Fruit fly (Drosophila melanogaster): ENCODE data around the gene ArgRS.

Gene ArgRS

dm6 chrX:15844139-15844538, at the start of gene ArgRS, which contains the start of gene CG8578:
TSS of gene ArgRS (minus strand) at chrX:15844145.
TSS of gene CG8578 (plus strand) at chrX:15844476.
- no peak for TF ChIP-seq CG8478 (optimal IDR thresholded peaks at IDR 0.05)

- TF ChIP-seq CG8478 (optimal IDR thresholded peaks at IDR 0.05) (no peak), CTCF (optimal IDR thresholded peaks at IDR 0.05) (no peak)
These were observed 47.8 kb upstream of the ArgRS start, which contains the start of gene shi for dm6 chrX:15891606-15892345. TSS of gene shi (plus strand) at chrX:15892116.

DNA sequence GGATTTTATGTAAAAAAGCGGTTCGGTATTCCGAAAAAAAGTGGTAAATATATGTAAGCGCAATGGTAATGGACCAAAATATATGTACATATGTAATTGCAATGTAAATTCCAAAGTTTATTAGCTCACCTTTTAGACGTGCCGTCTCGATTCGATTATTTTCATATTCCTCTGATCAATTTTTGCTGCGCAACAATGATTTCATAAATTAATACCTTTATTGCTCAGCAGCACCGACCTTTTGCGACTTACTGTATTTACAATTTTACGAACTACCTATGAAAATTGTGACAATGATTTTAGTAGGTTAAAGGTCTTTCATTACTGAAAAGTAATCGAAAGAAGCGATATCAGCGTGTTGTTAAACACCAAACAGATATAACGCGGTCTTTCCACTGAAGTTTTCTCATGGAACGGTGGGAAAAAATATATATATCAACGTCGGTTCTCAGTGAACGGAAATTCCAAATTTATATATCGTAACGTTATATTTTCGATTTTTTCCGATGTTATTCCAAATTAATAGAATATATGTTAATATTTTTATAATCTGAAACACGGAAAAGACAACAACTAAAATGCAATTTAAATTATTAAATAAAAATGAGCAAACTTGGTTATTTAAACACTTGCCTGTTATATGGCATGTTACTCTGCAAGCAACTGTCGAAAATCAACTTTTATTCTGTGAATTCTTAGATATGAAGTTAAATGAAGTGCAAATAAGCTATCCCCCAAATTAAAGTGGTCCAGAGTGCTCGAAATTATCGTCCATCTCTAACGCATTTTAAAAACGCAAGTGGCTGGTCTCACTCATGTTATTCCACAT, 46.0 kb upstream of the ArgRS start, which contains the start of the genes MSBP and CG15916:
Gene MSBP (minus strand): TSS at position 330 of the 829 bp plus-strand sequence.
Gene CG15916 (plus strand): TSS at position 810 of the 829 bp plus-strand sequence.
- no peak for TF ChIP-seq CTCF (optimal IDR thresholded peaks at IDR 0.05)
- TF ChIP-seq CG8478 (optimal IDR thresholded peaks at IDR 0.05), result no peak

DNA sequence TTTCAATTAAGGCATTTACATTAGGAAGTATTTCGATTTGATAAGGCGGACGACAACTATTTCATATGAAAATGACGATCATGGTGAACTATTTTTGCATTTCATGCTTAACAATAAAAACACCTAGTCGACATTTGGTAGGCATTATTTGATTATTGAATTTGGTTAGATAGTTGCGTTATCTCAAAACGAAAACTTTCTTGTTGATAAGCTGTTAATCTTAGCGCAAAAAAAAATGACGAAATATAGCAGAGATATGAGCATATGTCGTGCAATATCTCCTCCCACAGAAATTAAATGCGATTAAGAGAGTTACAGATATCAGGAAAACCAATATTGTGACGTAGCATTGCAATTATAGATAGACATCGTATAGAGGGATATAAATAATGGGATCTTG, 44.8 kb upstream of the ArgRS start:
- TF ChIP-seq CG8478 (optimal IDR thresholded peaks at IDR 0.05) (no peak), CTCF (optimal IDR thresholded peaks at IDR 0.05) (no peak)

DNA sequence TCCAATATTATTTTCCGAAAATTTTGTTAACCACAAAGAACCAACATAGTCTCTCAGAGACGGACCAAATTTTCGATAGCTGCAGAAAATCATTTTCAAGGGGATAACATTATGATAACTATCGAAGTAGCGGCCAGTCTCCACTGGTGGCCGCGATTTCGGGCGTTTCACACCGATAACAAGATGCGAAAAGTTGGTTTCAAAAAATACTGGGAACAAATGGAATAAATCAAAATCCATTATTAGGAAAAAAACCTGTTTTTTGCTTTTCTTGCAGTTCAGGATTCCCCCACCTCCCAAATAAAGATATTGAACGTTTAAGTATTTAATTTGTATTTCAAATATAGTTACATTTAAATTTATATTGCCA, 43.3 kb upstream of the ArgRS start, which contains the start of gene tay:
Gene tay (minus strand): TSS at position 65 of the 370 bp plus-strand sequence.
- TF ChIP-seq CTCF (optimal IDR thresholded peaks at IDR 0.05), result peak in 1 of 2 experiments; percentile 33
- no peak for TF ChIP-seq CG8478 (optimal IDR thresholded peaks at IDR 0.05)

dm6 chrX:15886411-15887246, 42.7 kb upstream of the ArgRS start:
- peak in 1 of 2 experiments; percentile 3 for TF ChIP-seq CTCF (optimal IDR thresholded peaks at IDR 0.05)
- no peak for TF ChIP-seq CG8478 (optimal IDR thresholded peaks at IDR 0.05)

- TF ChIP-seq CG8478 (optimal IDR thresholded peaks at IDR 0.05), result no peak
- TF ChIP-seq CTCF (optimal IDR thresholded peaks at IDR 0.05), result no peak
These were observed 31.6 kb upstream of the ArgRS start for dm6 chrX:15875569-15875968.

DNA sequence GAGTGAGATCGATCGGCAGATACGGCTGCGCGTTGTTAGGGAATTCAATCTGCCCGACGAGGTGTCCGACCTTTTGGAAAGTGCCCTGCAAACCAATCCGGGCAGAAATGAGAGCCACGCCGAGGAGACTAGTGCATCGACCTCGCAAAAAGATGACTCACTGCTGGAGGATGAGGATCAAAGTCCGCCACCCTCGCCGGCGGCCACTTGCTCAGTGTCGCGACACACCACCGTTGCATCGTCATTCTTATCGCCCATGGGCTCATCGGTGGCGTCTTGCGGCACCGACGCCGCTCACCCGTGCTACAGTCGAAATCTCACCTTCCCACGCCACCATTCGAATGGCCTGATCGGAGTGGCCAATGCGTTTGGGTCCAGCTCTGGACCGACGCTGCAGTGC, 30.5 kb upstream of the ArgRS start:
- TF ChIP-seq CG8478 (optimal IDR thresholded peaks at IDR 0.05), result no peak
- TF ChIP-seq CTCF (optimal IDR thresholded peaks at IDR 0.05), result no peak

DNA sequence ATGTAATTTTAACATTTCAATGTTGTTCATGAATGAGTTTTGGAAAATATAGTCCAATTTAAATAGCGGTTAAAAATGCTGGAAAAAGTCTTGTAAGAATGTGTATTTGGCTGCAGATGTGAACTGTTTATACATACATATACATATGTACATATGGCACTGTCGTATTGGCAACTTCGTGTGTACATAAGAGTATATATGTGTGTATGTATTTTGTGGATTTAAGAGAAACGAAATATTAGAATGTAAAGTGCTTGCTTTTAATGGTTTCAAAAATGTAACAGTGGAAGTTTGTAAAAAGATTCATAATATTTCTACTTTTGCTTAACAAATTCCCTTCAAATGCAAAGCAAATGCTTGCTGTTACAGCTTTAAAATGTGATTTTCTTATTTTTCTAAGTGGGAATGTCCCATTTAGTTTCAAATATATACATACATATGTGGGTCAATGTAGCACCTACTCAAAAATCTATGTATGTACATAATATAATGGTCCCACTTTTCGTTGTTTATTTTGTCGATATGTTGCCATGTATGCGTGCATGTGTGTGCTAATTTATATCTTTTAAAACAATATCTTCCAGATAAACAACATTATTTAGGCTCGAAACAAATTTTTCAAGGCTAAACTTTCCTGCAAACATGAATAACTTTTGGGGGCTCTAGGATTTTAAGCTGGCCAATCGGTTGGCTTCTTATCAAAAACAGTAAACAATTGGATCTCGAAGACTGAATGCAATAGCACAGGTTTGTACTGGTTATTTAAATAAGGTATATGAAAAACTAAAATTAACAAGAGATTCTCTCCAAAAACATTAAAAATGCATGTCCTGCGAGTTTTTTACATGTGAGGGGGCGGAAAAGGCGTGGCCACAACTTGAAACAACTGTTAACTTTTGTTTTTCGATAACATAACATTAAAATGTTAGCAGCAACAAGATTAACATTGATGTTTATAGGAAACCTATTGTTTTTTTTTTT, 27.1 kb upstream of the ArgRS start:
- TF ChIP-seq CTCF (optimal IDR thresholded peaks at IDR 0.05) (no peak), CG8478 (optimal IDR thresholded peaks at IDR 0.05) (no peak)

DNA sequence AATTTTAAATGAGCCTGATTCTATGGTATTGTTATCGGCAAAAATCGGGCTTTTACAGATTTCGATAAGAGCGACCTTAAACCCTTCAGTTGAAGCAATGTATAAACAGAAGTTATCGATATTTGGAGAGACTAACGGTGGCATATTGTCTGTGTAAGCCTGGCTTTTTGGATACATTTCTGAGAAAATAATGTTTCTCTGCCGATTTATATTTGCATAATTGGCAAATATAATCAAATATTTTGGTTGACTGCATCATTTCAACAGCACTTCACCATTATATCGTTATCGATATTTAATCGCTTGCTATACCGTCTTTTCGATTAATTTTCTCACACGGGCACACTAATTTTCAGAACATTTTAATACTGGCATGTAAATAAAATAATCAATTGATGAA, 25.9 kb upstream of the ArgRS start, which contains the start of gene CG16952:
Gene CG16952 (plus strand): TSS at position 341 of the 400 bp plus-strand sequence.
- TF ChIP-seq CG8478 (optimal IDR thresholded peaks at IDR 0.05) (no peak), CTCF (optimal IDR thresholded peaks at IDR 0.05) (no peak)

DNA sequence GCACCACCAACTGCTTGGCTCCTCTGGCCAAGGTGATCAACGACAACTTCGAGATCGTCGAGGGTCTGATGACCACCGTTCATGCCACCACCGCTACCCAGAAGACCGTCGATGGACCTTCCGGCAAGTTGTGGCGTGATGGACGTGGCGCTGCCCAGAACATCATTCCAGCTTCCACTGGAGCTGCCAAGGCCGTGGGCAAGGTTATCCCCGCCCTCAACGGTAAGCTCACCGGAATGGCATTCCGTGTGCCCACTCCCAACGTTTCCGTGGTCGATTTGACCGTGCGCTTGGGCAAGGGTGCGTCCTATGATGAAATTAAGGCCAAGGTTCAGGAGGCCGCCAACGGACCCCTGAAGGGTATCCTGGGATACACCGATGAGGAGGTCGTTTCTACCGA, 24.8 kb upstream of the ArgRS start:
- no peak for TF ChIP-seq CG8478 (optimal IDR thresholded peaks at IDR 0.05)
- no peak for TF ChIP-seq CTCF (optimal IDR thresholded peaks at IDR 0.05)

DNA sequence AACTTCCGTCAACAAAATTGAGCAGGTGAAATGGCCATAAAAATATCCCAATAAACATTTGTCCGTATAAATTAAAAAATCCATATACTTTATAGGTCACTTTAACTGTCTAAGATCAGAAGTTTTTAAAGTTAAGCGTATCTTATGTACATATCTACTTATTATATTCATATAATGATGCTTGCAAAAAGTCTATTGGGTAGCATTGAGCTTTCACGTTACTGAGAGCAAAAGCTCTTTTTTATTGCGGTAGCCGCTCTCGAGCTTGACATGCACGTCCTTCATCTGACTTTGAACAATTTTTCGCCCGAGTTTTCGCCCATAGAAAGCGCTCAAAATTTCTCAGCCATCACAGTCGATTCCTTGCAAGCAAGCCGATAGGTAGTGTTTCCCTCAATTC, 23.9 kb upstream of the ArgRS start, which contains the start of gene Gapdh2:
Gene Gapdh2 (plus strand): TSS at position 283 of the 400 bp plus-strand sequence.
- TF ChIP-seq CTCF (optimal IDR thresholded peaks at IDR 0.05), result no peak
- no peak for TF ChIP-seq CG8478 (optimal IDR thresholded peaks at IDR 0.05)

dm6 chrX:15866799-15867412, 23.0 kb upstream of the ArgRS start:
- no peak for TF ChIP-seq CTCF (optimal IDR thresholded peaks at IDR 0.05)
- no peak for TF ChIP-seq CG8478 (optimal IDR thresholded peaks at IDR 0.05)
